Worm (Caenorhabditis elegans) whole organism, L1 larva: ENCODE data around the gene aqp-8.

Source experiments
- aly-2 ChIP-seq: fragments of 150-350 bp; optimal IDR thresholded peaks from 2 replicates; lab custom pipeline; 2014; ENCODE audit warnings: missing biosample characterization, missing genetic modification characterization
- ceh-82 ChIP-seq, 3 experiments: fragments of 150-350 bp in 1 of 3; sonication (generic microtip) in 2 of 3; optimal IDR thresholded peaks; 2 replicates each; lab custom pipeline; 2014 to 2017; ENCODE audit warnings: missing biosample characterization in 3 of 3, missing genetic modification characterization in 3 of 3
- dpl-1 ChIP-seq, 3 experiments: fragments of 150-350 bp in 2 of 3; sonication (generic microtip) in 1 of 3; optimal IDR thresholded peaks; 2 replicates each; lab custom pipeline; 2014 to 2017; ENCODE audit warnings: missing biosample characterization in 3 of 3, missing genetic modification characterization in 3 of 3, missing genetic modification reagents in 3 of 3
- fos-1 ChIP-seq: fragments of 150-350 bp; optimal IDR thresholded peaks from 2 replicates; lab custom pipeline; 2014; ENCODE audit warnings: missing biosample characterization, missing genetic modification characterization
- lin-15B ChIP-seq: fragments of 150-350 bp; sonication (generic microtip); optimal IDR thresholded peaks from 3 replicates; lab custom pipeline; 2014; ENCODE audit warnings: missing biosample characterization, missing genetic modification characterization
- lsy-2 ChIP-seq, 2 experiments: fragments of 150-350 bp; optimal IDR thresholded peaks; 2 replicates each; lab custom pipeline; 2014; ENCODE audit warnings: missing biosample characterization in 2 of 2, missing genetic modification characterization in 2 of 2
- nhr-19 ChIP-seq: fragments of 200-800 bp; sonication (Bioruptor generic); conservative IDR thresholded peaks from 2 replicates; pipeline ENCODE4 v1.3.6; 2022; ENCODE audit warnings: missing genetic modification characterization, missing compliant biosample characterization
- nhr-76 ChIP-seq: sonication (generic microtip); optimal IDR thresholded peaks from 2 replicates; lab custom pipeline; 2017; ENCODE audit warnings: missing biosample characterization, missing genetic modification characterization
- pqm-1 ChIP-seq: sonication (generic microtip); optimal IDR thresholded peaks from 3 replicates; lab custom pipeline; 2017; ENCODE audit warnings: missing biosample characterization, missing genetic modification characterization
- skn-1 ChIP-seq: fragments of 150-350 bp; optimal IDR thresholded peaks from 2 replicates; lab custom pipeline; 2014; ENCODE audit warnings: missing biosample characterization, missing genetic modification characterization
- sox-4 ChIP-seq: sonication (generic microtip); optimal IDR thresholded peaks from 2 replicates; lab custom pipeline; 2016; ENCODE audit warnings: missing genetic modification characterization, missing compliant biosample characterization
- zag-1 ChIP-seq: fragments of 150-350 bp; optimal IDR thresholded peaks from 2 replicates; lab custom pipeline; 2014; ENCODE audit warnings: missing biosample characterization, missing genetic modification characterization

- TF ChIP-seq dpl-1 (GFP tag; optimal IDR thresholded peaks at IDR 0.05; lab: Kevin White, UChicago): no peak
- TF ChIP-seq zag-1: no peak
- TF ChIP-seq ceh-82 (tag; optimal IDR thresholded peaks at IDR 0.05; lab: Kevin White, UChicago): no peak
- no peak for TF ChIP-seq nhr-76 (tag; lab: Kevin White, UChicago)
- TF ChIP-seq lin-15B (tag; lab: Kevin White, UChicago): no peak
- no peak for TF ChIP-seq pqm-1 (tag; lab: Kevin White, UChicago)
- no peak for TF ChIP-seq skn-1 (tag; lab: Kevin White, UChicago)
- TF ChIP-seq fos-1 (tag; lab: Kevin White, UChicago): no peak
- no peak for TF ChIP-seq sox-4 (tag; lab: Kevin White, UChicago)
- no peak for TF ChIP-seq nhr-19 (GFP tag; lab: Robert Waterston, UW)
- no peak for TF ChIP-seq lsy-2 (tag; optimal IDR thresholded peaks at IDR 0.05; lab: Kevin White, UChicago)
- no peak for TF ChIP-seq aly-2 (tag; lab: Kevin White, UChicago)
Measured at ce11 chrX:4662964-4663684, 41.7 kb downstream of the aqp-8 start.
